Fruit fly (Drosophila melanogaster) whole organism, embryonic: Measurements from ENCODE around the gene Plap.

Experiments
- ATbp ChIP-seq: fragments of 200-800 bp; sonication (Bioruptor generic); optimal IDR thresholded peaks from 2 replicates; lab custom pipeline; 2017; ENCODE audit warnings: missing biosample characterization, mild to moderate bottlenecking, missing genetic modification characterization, missing genetic modification reagents
- B-H1 ChIP-seq: fragments of 200-800 bp; sonication (Bioruptor generic); IDR thresholded peaks from 3 replicates; pipeline ENCODE4 v1.3.6; 2022; ENCODE audit warnings: missing biosample characterization, missing genetic modification characterization
- BtbVII ChIP-seq: fragments of 200-800 bp; sonication (Bioruptor generic); optimal IDR thresholded peaks from 3 replicates; lab custom pipeline; 2017; ENCODE audit warnings: missing biosample characterization, mild to moderate bottlenecking, missing genetic modification characterization
- CG10209 ChIP-seq: fragments of 200-800 bp; sonication (Bioruptor generic); optimal IDR thresholded peaks from 3 replicates; lab custom pipeline; 2017; ENCODE audit warnings: missing biosample characterization, mild to moderate bottlenecking, missing genetic modification characterization, missing genetic modification reagents
- CG11456 ChIP-seq: fragments of 200-800 bp; sonication (Bioruptor generic); IDR thresholded peaks from 3 replicates; pipeline ENCODE4 v1.3.6; 2022; ENCODE audit warnings: missing biosample characterization, missing genetic modification characterization
- CG13123 ChIP-seq: fragments of 200-800 bp; sonication (Bioruptor generic); optimal IDR thresholded peaks from 2 replicates; lab custom pipeline; 2016; ENCODE audit warnings: missing biosample characterization, missing genetic modification characterization
- CG13624 ChIP-seq: fragments of 200-800 bp; sonication (Bioruptor generic); optimal IDR thresholded peaks from 2 replicates; lab custom pipeline; 2016; ENCODE audit warnings: missing biosample characterization, missing genetic modification characterization
- CG14014 ChIP-seq: fragments of 200-800 bp; sonication (Bioruptor generic); IDR thresholded peaks from 2 replicates; pipeline ENCODE4 v1.3.6; 2022; ENCODE audit warnings: missing biosample characterization, missing genetic modification characterization
- CG14667 ChIP-seq: fragments of 200-800 bp; sonication (Bioruptor generic); IDR thresholded peaks from 2 replicates; pipeline ENCODE4 v1.3.6; 2022; ENCODE audit warnings: missing biosample characterization, missing genetic modification characterization
- CG2712 ChIP-seq: fragments of 200-800 bp; optimal IDR thresholded peaks from 3 replicates; lab custom pipeline; 2019; ENCODE audit warnings: missing biosample characterization, mild to moderate bottlenecking, missing genetic modification characterization, moderate library complexity
- CG3163 ChIP-seq: fragments of 200-800 bp; sonication (Bioruptor generic); optimal IDR thresholded peaks from 3 replicates; lab custom pipeline; 2016; ENCODE audit warnings: missing biosample characterization, missing genetic modification characterization
- CG3995 ChIP-seq: fragments of 200-800 bp; sonication (Bioruptor generic); optimal IDR thresholded peaks from 3 replicates; lab custom pipeline; 2016; ENCODE audit warnings: missing biosample characterization, missing genetic modification characterization
- CG4282 ChIP-seq: fragments of 200-800 bp; sonication (Bioruptor generic); optimal IDR thresholded peaks from 2 replicates; lab custom pipeline; 2016; ENCODE audit warnings: missing biosample characterization, missing genetic modification characterization
- CG4820 ChIP-seq: fragments of 200-800 bp; sonication (Bioruptor generic); optimal IDR thresholded peaks from 3 replicates; lab custom pipeline; 2016; ENCODE audit warnings: missing biosample characterization, missing genetic modification characterization
- CG7963 ChIP-seq: fragments of 200-800 bp; sonication (Bioruptor generic); IDR thresholded peaks from 3 replicates; pipeline ENCODE4 v1.3.6; 2022; ENCODE audit warnings: missing biosample characterization, missing genetic modification characterization; ENCODE audit not compliant: partially characterized antibody
- CG9727 ChIP-seq: fragments of 200-800 bp; sonication (Bioruptor generic); optimal IDR thresholded peaks from 3 replicates; lab custom pipeline; 2017; ENCODE audit warnings: missing biosample characterization, mild to moderate bottlenecking, missing genetic modification characterization
- Dip3 ChIP-seq: fragments of 200-800 bp; sonication (Bioruptor generic); optimal IDR thresholded peaks from 3 replicates; lab custom pipeline; 2016; ENCODE audit warnings: missing biosample characterization, missing genetic modification characterization
- E2f2 ChIP-seq: fragments of 200-800 bp; sonication (Bioruptor generic); IDR thresholded peaks from 2 replicates; pipeline ENCODE4 v1.3.6; 2022; ENCODE audit warnings: missing biosample characterization, missing genetic modification characterization
- Ets65A ChIP-seq: fragments of 200-800 bp; sonication (Bioruptor generic); peaks from one replicate; lab custom pipeline; 2016; ENCODE audit warnings: missing biosample characterization, missing genetic modification characterization
- H2.0 ChIP-seq: fragments of 200-800 bp; sonication (Bioruptor generic); IDR thresholded peaks from 2 replicates; pipeline ENCODE4 v1.3.6; 2022; ENCODE audit warnings: missing biosample characterization, missing genetic modification characterization
- Hr3 ChIP-seq: fragments of 200-800 bp; sonication (Bioruptor generic); optimal IDR thresholded peaks from 3 replicates; lab custom pipeline; 2016; ENCODE audit warnings: missing biosample characterization, missing genetic modification characterization
- Kr ChIP-seq: fragments of 200-800 bp; sonication (Bioruptor generic); optimal IDR thresholded peaks from 2 replicates; lab custom pipeline; 2017; ENCODE audit warnings: missing biosample characterization, mild to moderate bottlenecking, missing genetic modification characterization
- Nf-YB ChIP-seq: fragments of 200-800 bp; sonication (Bioruptor generic); optimal IDR thresholded peaks from 3 replicates; lab custom pipeline; 2019; ENCODE audit warnings: missing biosample characterization, mild to moderate bottlenecking, missing genetic modification characterization, moderate library complexity
- Rfx ChIP-seq: fragments of 200-800 bp; sonication (Bioruptor generic); IDR thresholded peaks from 2 replicates; pipeline ENCODE4 v1.3.6; 2022; ENCODE audit warnings: missing biosample characterization, missing genetic modification characterization
- Rx ChIP-seq: fragments of 200-800 bp; sonication (Bioruptor generic); IDR thresholded peaks from 2 replicates; pipeline ENCODE4 v1.3.6; 2022; ENCODE audit warnings: missing biosample characterization, missing genetic modification characterization
- Ssrp ChIP-seq: fragments of 200-800 bp; sonication (Bioruptor generic); optimal IDR thresholded peaks from 2 replicates; lab custom pipeline; 2018; ENCODE audit warnings: missing biosample characterization, mild to moderate bottlenecking, missing genetic modification characterization, moderate library complexity
- abd-A ChIP-seq: fragments of 200-800 bp; sonication (Bioruptor generic); optimal IDR thresholded peaks from 3 replicates; lab custom pipeline; 2019; ENCODE audit warnings: missing biosample characterization, mild to moderate bottlenecking, missing genetic modification characterization, moderate library complexity
- al ChIP-seq: fragments of 200-800 bp; sonication (Bioruptor generic); IDR thresholded peaks from 2 replicates; pipeline ENCODE4 v1.3.6; 2022; ENCODE audit warnings: missing biosample characterization, missing genetic modification characterization
- aop ChIP-seq: fragments of 200-800 bp; sonication (Bioruptor generic); IDR thresholded peaks from 2 replicates; pipeline ENCODE4 v1.3.6; 2022; ENCODE audit warnings: missing biosample characterization, missing genetic modification characterization
- bigmax ChIP-seq: fragments of 200-800 bp; sonication (Bioruptor generic); optimal IDR thresholded peaks from 2 replicates; lab custom pipeline; 2018; ENCODE audit warnings: missing biosample characterization, mild to moderate bottlenecking, missing genetic modification characterization
- chinmo ChIP-seq: fragments of 200-800 bp; sonication (Bioruptor generic); IDR thresholded peaks from 4 replicates; pipeline ENCODE4 v1.3.6; 2022; ENCODE audit warnings: missing biosample characterization, missing genetic modification characterization; ENCODE audit not compliant: partially characterized antibody
- chm ChIP-seq: fragments of 200-800 bp; sonication (Bioruptor generic); IDR thresholded peaks from 2 replicates; pipeline ENCODE4 v1.3.6; 2022; ENCODE audit warnings: missing biosample characterization, missing genetic modification characterization
- ci ChIP-seq: fragments of 200-800 bp; sonication (Bioruptor generic); IDR thresholded peaks from 3 replicates; pipeline ENCODE4 v1.3.6; 2022; ENCODE audit warnings: missing biosample characterization, missing genetic modification characterization
- eyg ChIP-seq: fragments of 200-800 bp; sonication (Bioruptor generic); optimal IDR thresholded peaks from 3 replicates; lab custom pipeline; 2016; ENCODE audit warnings: missing biosample characterization, missing genetic modification characterization
- gro ChIP-seq: fragments of 200-800 bp; sonication (Bioruptor generic); optimal IDR thresholded peaks from 2 replicates; lab custom pipeline; 2016; ENCODE audit warnings: missing biosample characterization, missing genetic modification characterization
- inv ChIP-seq: fragments of 200-800 bp; sonication (Bioruptor generic); IDR thresholded peaks from 2 replicates; pipeline ENCODE4 v1.3.6; 2022; ENCODE audit warnings: missing biosample characterization, missing genetic modification characterization; ENCODE audit not compliant: partially characterized antibody
- klu ChIP-seq: fragments of 200-800 bp; sonication (Bioruptor generic); IDR thresholded peaks from 2 replicates; pipeline ENCODE4 v1.3.6; 2022; ENCODE audit warnings: missing biosample characterization, missing genetic modification characterization
- lola ChIP-seq, 3 experiments: fragments of >200 bp in 2 of 3; fragments of 200-800 bp in 1 of 3; sonication (Bioruptor generic) in 1 of 3; optimal IDR thresholded peaks; 2 replicates each; lab custom pipeline; 2017 to 2019; ENCODE audit warnings: missing biosample characterization in 3 of 3, missing genetic modification characterization in 3 of 3, mild to moderate bottlenecking in 1 of 3, moderate library complexity in 1 of 3
- nerfin-2 ChIP-seq: fragments of 200-800 bp; sonication (Bioruptor generic); IDR thresholded peaks from 2 replicates; pipeline ENCODE4 v1.3.6; 2022; ENCODE audit warnings: missing biosample characterization, missing genetic modification characterization; ENCODE audit not compliant: partially characterized antibody
- oc ChIP-seq: fragments of 200-800 bp; sonication (Bioruptor generic); optimal IDR thresholded peaks from 2 replicates; lab custom pipeline; 2018; ENCODE audit warnings: missing biosample characterization, mild to moderate bottlenecking, missing genetic modification characterization, moderate library complexity
- pho ChIP-seq: fragments of 200-800 bp; sonication (Bioruptor generic); optimal IDR thresholded peaks from 2 replicates; lab custom pipeline; 2016; ENCODE audit warnings: missing biosample characterization, missing genetic modification characterization
- phol ChIP-seq: fragments of 200-800 bp; sonication (Bioruptor generic); optimal IDR thresholded peaks from 3 replicates; lab custom pipeline; 2018; ENCODE audit warnings: missing biosample characterization, mild to moderate bottlenecking, missing genetic modification characterization, moderate library complexity
- pum ChIP-seq: fragments of 200-800 bp; sonication (Bioruptor generic); optimal IDR thresholded peaks from 2 replicates; lab custom pipeline; 2016; ENCODE audit warnings: missing biosample characterization, missing genetic modification characterization
- pzg ChIP-seq: fragments of 200-800 bp; sonication (Bioruptor generic); optimal IDR thresholded peaks from 3 replicates; lab custom pipeline; 2018; ENCODE audit warnings: missing biosample characterization, mild to moderate bottlenecking, missing genetic modification characterization, moderate library complexity
- row ChIP-seq: fragments of 200-800 bp; sonication (Bioruptor generic); IDR thresholded peaks from 3 replicates; pipeline ENCODE4 v1.3.6; 2022; ENCODE audit warnings: missing biosample characterization, missing genetic modification characterization
- schlank ChIP-seq: fragments of 200-800 bp; sonication (Bioruptor generic); optimal IDR thresholded peaks from 2 replicates; lab custom pipeline; 2018; ENCODE audit warnings: missing biosample characterization, mild to moderate bottlenecking, missing genetic modification characterization
- sd ChIP-seq: fragments of 200-800 bp; sonication (Bioruptor generic); optimal IDR thresholded peaks from 3 replicates; lab custom pipeline; 2018; ENCODE audit warnings: missing biosample characterization, mild to moderate bottlenecking, missing genetic modification characterization, moderate library complexity
- slp2 ChIP-seq: fragments of 200-800 bp; sonication (Bioruptor generic); optimal IDR thresholded peaks from 2 replicates; lab custom pipeline; 2016; ENCODE audit warnings: missing biosample characterization, missing genetic modification characterization
- tna ChIP-seq: fragments of 200-800 bp; sonication (Bioruptor generic); IDR thresholded peaks from 2 replicates; pipeline ENCODE4 v1.3.6; 2022; ENCODE audit warnings: missing biosample characterization, missing genetic modification characterization; ENCODE audit not compliant: partially characterized antibody

Gene Plap

DNA sequence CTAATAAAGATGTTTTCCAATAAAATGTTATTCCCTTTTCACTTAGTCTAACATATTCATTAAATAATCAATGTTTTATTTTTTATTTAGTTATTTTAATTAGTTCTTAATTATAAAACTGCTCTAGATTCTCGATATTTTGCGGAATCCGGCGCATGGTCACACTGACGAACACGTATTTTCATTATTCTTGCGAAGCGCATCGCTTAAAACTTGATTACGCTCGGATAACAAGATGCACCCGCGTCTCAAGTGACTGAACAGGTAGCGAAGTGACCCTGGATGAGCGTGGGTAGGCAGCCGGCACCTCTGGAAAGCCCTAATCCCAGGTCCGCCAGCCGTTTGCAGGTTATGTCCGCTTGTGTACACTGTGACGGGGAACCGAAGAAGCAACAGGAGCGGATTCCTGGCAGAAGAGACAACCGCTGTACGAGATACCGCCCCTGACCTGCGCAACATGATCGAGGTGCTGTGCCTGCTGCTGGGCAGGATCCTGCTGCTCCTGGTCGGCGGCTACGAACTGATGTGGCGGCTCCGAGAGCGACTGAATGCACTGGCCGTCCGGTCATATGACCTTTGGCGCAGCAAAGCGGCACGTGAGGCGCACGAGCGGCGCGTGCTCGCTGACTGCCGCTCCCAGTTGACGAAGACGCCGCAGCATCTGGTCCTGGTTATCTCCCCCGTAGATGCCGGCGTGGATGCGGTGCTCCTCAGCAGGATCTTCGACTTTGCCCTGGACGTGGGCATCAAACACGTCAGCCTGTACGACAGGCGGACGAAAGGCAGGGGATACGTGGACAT, 11.4 kb downstream of the Plap start, which contains the start of gene Tango14 (continued):
- no peak for TF ChIP-seq CG4282 (GFP tag; lab: Kevin White, UChicago)
- TF ChIP-seq Rfx (GFP tag; lab: Robert Waterston, UW): 0 out of 2 replicates have a peak, but pooled peaks have one; percentile 19
- TF ChIP-seq pum: no peak
- peak in 1 of 3 experiments; percentile 14 for TF ChIP-seq lola (GFP tag; optimal IDR thresholded peaks at IDR 0.05; lab: Kevin White, UChicago)
- TF ChIP-seq phol (tag; lab: Kevin White, UChicago): no peak
- no peak for TF ChIP-seq Ssrp
- 0 out of 2 replicates have a peak, but pooled peaks have one; percentile 15 for TF ChIP-seq E2f2
- TF ChIP-seq Nf-YB: no peak
- no peak for TF ChIP-seq BtbVII (GFP tag; lab: Kevin White, UChicago)
- no peak for TF ChIP-seq CG13123 (GFP tag; lab: Kevin White, UChicago)
- no peak for TF ChIP-seq B-H1 (GFP tag; lab: Robert Waterston, UW)
- 0 out of 3 replicates have a peak, but pooled peaks have one; percentile 53 for TF ChIP-seq row (GFP tag; lab: Robert Waterston, UW)
- TF ChIP-seq chm (GFP tag; lab: Robert Waterston, UW): no peak; the same call in 1 of the 2 replicates
- TF ChIP-seq nerfin-2 (GFP tag; lab: Robert Waterston, UW): peak; percentile 52; the same call in 1 of the 2 replicates
- TF ChIP-seq CG9727 (GFP tag; lab: Kevin White, UChicago): no peak
- no peak for TF ChIP-seq CG4820 (GFP tag; lab: Kevin White, UChicago)
- 0 out of 2 replicates have a peak, but pooled peaks have one; percentile 18 for TF ChIP-seq inv (GFP tag; lab: Robert Waterston, UW)
- no peak for TF ChIP-seq eyg
- no peak for TF ChIP-seq Kr
- no peak for TF ChIP-seq CG2712 (tag; lab: Kevin White, UChicago)
- TF ChIP-seq gro (GFP tag; lab: Kevin White, UChicago): no peak
- peak; percentile 96 for TF ChIP-seq sd
- TF ChIP-seq CG13624 (GFP tag; lab: Kevin White, UChicago): no peak
- TF ChIP-seq aop (GFP tag; lab: Robert Waterston, UW): no peak
- no peak for TF ChIP-seq CG7963 (GFP tag; lab: Robert Waterston, UW)
- TF ChIP-seq bigmax (GFP tag; lab: Kevin White, UChicago): peak; percentile 95
- no peak for TF ChIP-seq CG3163 (GFP tag; lab: Kevin White, UChicago)
- no peak for TF ChIP-seq ATbp
- TF ChIP-seq CG14667 (GFP tag; lab: Robert Waterston, UW): no peak
- TF ChIP-seq chinmo (GFP tag; lab: Robert Waterston, UW): 0 out of 4 replicates have a peak, but pooled peaks have one; percentile 34
- TF ChIP-seq CG10209: no peak
- no peak for TF ChIP-seq oc (tag; lab: Kevin White, UChicago)
- 0 out of 2 replicates have a peak, but pooled peaks have one; percentile 2 for TF ChIP-seq Rx (GFP tag; lab: Robert Waterston, UW)
- no peak for TF ChIP-seq pho
- TF ChIP-seq schlank: no peak
- no peak for TF ChIP-seq al (GFP tag; lab: Robert Waterston, UW)
- TF ChIP-seq slp2 (GFP tag; lab: Kevin White, UChicago): no peak
- TF ChIP-seq CG11456 (GFP tag; lab: Robert Waterston, UW): no peak
- TF ChIP-seq tna (GFP tag; lab: Robert Waterston, UW): peak; percentile 46; the same call in 1 of the 2 replicates
- TF ChIP-seq Dip3 (GFP tag; lab: Kevin White, UChicago): no peak
- peak; percentile 14 for TF ChIP-seq CG3995 (GFP tag; lab: Kevin White, UChicago)
- TF ChIP-seq Ets65A (GFP tag; lab: Kevin White, UChicago): peak; percentile 37
- no peak for TF ChIP-seq CG14014 (GFP tag; lab: Robert Waterston, UW)
- no peak for TF ChIP-seq H2.0 (GFP tag; lab: Robert Waterston, UW)
- no peak for TF ChIP-seq abd-A (tag; lab: Kevin White, UChicago)
- TF ChIP-seq ci: no peak
- TF ChIP-seq klu (GFP tag; lab: Robert Waterston, UW): no peak
- no peak for TF ChIP-seq pzg (GFP tag; lab: Kevin White, UChicago)
- TF ChIP-seq Hr3 (GFP tag; lab: Kevin White, UChicago): no peak
